Worm (Caenorhabditis elegans): ENCODE measurements around the gene F23B12.4.

The F23B12.4 gene

DNA sequence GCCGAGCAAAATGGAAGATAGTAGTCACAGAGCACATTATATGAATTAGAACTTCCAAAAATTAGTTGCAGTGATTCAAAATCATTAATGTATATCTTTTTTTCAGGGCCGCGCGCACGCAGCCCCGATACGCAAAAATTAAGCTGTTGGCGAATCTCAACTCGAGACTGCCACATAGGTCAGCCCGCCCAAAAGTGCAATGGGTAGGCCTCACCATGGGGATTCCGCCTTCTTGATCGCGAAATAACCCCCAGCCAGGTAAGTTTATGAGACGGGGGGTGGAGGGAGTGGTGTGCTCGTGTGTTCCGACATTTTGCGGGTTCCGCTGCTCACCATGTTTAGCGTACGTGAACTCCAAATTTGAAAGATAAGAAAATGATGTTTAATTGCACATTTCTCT is 22.1 kb downstream of the F23B12.4 start, which contains the start of gene F08H9.3 (continued):
- TF ChIP-seq ceh-100 (GFP tag; IDR thresholded peaks at IDR 0.05) (peak; percentile 63), dpff-1 (tag; optimal IDR thresholded peaks at IDR 0.05) (peak; percentile 9), snpc-1.1 (tag; optimal IDR thresholded peaks at IDR 0.05; ENCODE audit: insufficient read depth) (peak; percentile 93), ceh-27 (GFP tag; optimal IDR thresholded peaks at IDR 0.05) (peak; percentile 3), F33H1.4 (GFP tag; IDR thresholded peaks at IDR 0.05) (peak; percentile 51), tlf-1 (GFP tag; optimal IDR thresholded peaks at IDR 0.05) (peak; percentile 6), xnd-1 (tag; optimal IDR thresholded peaks at IDR 0.05) (peak; percentile 22), lin-26 (GFP tag; IDR thresholded peaks at IDR 0.05) (peak; percentile 69; the same call in 1 of the 2 replicates), ekl-4 (GFP tag; IDR thresholded peaks at IDR 0.05) (peak; percentile 75; the same call in 1 of the 2 replicates), pbrm-1 (GFP tag; IDR thresholded peaks at IDR 0.05) (peak; percentile 75), lin-54 (GFP tag; optimal IDR thresholded peaks at IDR 0.05) (peak; percentile 27), snpc-3.4 (tag; optimal IDR thresholded peaks at IDR 0.05) (peak; percentile 85), zfh-2 (GFP tag; conservative IDR thresholded peaks at IDR 0.05) (peak; percentile 51; the same call in 1 of the 2 replicates), mcd-1 (GFP tag; IDR thresholded peaks at IDR 0.05) (peak; percentile 74), attf-6 (GFP tag; IDR thresholded peaks at IDR 0.05) (peak; percentile 88), dox-1 (GFP tag; IDR thresholded peaks at IDR 0.05) (peak; percentile 84), F23B12.7 (tag; optimal IDR thresholded peaks at IDR 0.05; ENCODE audit: insufficient read depth) (peak; percentile 68), snpc-4 (GFP tag; optimal IDR thresholded peaks at IDR 0.05) (peak; percentile 85), snpc-4 (tag; optimal IDR thresholded peaks at IDR 0.05) (peak; percentile 90 to 98 (median 94)), nfyb-1 (GFP tag; IDR thresholded peaks at IDR 0.05) (0 out of 2 replicates have a peak, but pooled peaks have one; percentile 58), D2030.7 (GFP tag; IDR thresholded peaks at IDR 0.05) (peak; percentile 82), hsf-1 (GFP tag; IDR thresholded peaks at IDR 0.05) (peak; percentile 57; the same call in 1 of the 2 replicates), madf-6 (GFP tag; IDR thresholded peaks at IDR 0.05) (peak; percentile 77)

DNA sequence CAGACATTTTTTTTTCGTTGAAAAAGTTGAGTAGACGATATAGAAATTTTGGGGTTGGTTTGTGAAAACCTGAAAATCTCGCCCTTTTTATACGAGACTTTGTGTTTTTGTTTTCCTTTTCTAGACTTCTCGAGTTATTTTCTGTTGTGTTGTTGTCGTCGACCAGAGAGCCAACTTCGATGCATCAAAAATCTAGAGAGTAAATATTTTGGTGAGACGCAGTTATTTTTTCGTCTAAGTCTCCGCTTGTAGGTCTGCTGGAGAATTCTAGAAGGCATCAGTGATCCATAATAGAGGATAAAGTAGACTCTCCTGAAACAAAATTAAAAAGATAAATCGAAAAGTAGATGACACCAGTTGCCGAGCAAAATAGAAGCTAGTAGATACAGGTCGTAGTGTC is 23.4 kb downstream of the F23B12.4 start, which contains the start of gene F08H9.4:
Gene F08H9.4, minus strand, starts transcription at position 61 of the 400 bp plus-strand sequence.
- no peak for TF ChIP-seq sptf-2 (GFP tag; optimal IDR thresholded peaks at IDR 0.05)
- no peak for TF ChIP-seq hmg-1.2 (GFP tag; IDR thresholded peaks at IDR 0.05)
- no peak for TF ChIP-seq madf-10 (tag; optimal IDR thresholded peaks at IDR 0.05)
- no peak for TF ChIP-seq F57A8.1 (GFP tag; optimal IDR thresholded peaks at IDR 0.05)
- no peak for TF ChIP-seq F39B2.1 (GFP tag; IDR thresholded peaks at IDR 0.05)
- TF ChIP-seq mel-28 (tag; optimal IDR thresholded peaks at IDR 0.05; ENCODE audit: borderline replicate concordance): no peak
- no peak for TF ChIP-seq ztf-28 (GFP tag; IDR thresholded peaks at IDR 0.05)
- TF ChIP-seq lag-1 (GFP tag; IDR thresholded peaks at IDR 0.05): no peak
- TF ChIP-seq egl-44 (GFP tag; IDR thresholded peaks at IDR 0.05): no peak

DNA sequence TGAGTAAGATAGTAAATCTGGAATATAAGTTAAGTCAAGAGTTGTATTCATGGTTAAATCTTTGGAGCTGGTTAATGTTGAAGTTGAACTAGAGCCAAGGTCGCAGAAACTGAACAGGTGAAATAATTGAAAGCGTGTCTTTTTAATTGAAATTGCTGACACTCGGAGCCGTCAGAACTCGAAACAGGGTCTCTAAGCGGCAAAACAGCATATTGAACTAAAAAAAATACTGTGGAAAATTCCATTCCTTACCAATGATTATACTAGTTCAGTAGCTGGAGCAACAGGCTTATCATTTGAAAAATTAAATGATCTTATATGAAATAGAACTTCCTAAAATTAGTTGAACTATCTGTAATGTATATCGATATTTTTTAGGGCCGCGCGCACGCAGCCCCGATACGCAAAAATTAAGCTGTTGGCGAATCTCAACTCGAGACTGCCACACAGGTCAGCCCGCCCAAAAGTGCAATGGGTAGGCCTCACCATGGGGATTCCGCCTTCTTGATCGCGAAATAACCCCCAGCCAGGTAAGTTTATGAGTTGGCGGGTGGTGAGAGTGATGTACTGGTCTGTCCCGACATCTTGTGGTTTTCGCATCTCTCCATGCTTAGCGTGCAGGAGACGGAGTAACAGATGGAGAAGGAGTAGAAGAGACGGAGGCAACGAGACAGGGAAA is 27.4 kb downstream of the F23B12.4 start, which contains the start of gene srz-97:
Gene srz-97, minus strand, starts transcription at position 51 of the 679 bp plus-strand sequence.
- no peak for TF ChIP-seq fkh-3 (tag; optimal IDR thresholded peaks at IDR 0.05)
- 0 out of 2 replicates have a peak, but pooled peaks have one; percentile 42 for TF ChIP-seq ceh-100 (GFP tag; IDR thresholded peaks at IDR 0.05)
- no peak for TF ChIP-seq Y53F4B.3 (GFP tag; IDR thresholded peaks at IDR 0.05)
- TF ChIP-seq mes-4 (tag; optimal IDR thresholded peaks at IDR 0.05): peak; percentile 17
- TF ChIP-seq tbp1 (GFP tag; optimal IDR thresholded peaks at IDR 0.05): peak; percentile 74
- TF ChIP-seq lag-1 (GFP tag; IDR thresholded peaks at IDR 0.05): no peak
- no peak for TF ChIP-seq nhr-120 (GFP tag; IDR thresholded peaks at IDR 0.05)
- TF ChIP-seq pbrm-1 (GFP tag; IDR thresholded peaks at IDR 0.05): peak; percentile 79
- TF ChIP-seq ets-4 (GFP tag; optimal IDR thresholded peaks at IDR 0.05): no peak
- TF ChIP-seq snpc-3.4 (tag; optimal IDR thresholded peaks at IDR 0.05): peak; percentile 39
- peak; percentile 39 for TF ChIP-seq snpc-1.3 (tag; optimal IDR thresholded peaks at IDR 0.05; ENCODE audit: insufficient read depth)
- no peak for TF ChIP-seq C17E4.6 (GFP tag; IDR thresholded peaks at IDR 0.05)
- TF ChIP-seq zim-3 (tag; optimal IDR thresholded peaks at IDR 0.05): no peak
- 0 out of 2 replicates have a peak, but pooled peaks have one; percentile 31 for TF ChIP-seq egrh-3 (GFP tag; IDR thresholded peaks at IDR 0.05)
- TF ChIP-seq T07F8.4 (tag; optimal IDR thresholded peaks at IDR 0.05): no peak
- no peak for TF ChIP-seq egl-18 (GFP tag; IDR thresholded peaks at IDR 0.05)
- 0 out of 2 replicates have a peak, but pooled peaks have one; percentile 73 for TF ChIP-seq F37B4.10 (GFP tag; IDR thresholded peaks at IDR 0.05)

Measured in whole organism, young adult.